Fruit fly (Drosophila melanogaster) whole organism, embryonic: ENCODE measurements around the gene Elo68alpha.

Source experiments
- Awh ChIP-seq: fragments of 200-800 bp; sonication (Bioruptor generic); IDR thresholded peaks from 2 replicates; pipeline ENCODE4, ENCODE4 v1.3.6; 2022; ENCODE audit warnings: missing biosample characterization, missing genetic modification characterization
- Bgb ChIP-seq: fragments of 200-800 bp; sonication (Bioruptor generic); IDR thresholded peaks from 2 replicates; pipeline ENCODE4 v1.3.6; 2022; ENCODE audit warnings: missing biosample characterization, missing genetic modification characterization; ENCODE audit not compliant: partially characterized antibody
- CG1024 ChIP-seq: fragments of 200-800 bp; sonication (Bioruptor generic); IDR thresholded peaks from 2 replicates; pipeline ENCODE4 v1.3.6; 2022; ENCODE audit warnings: missing biosample characterization, missing genetic modification characterization
- CG10267 ChIP-seq: fragments of 200-800 bp; sonication (Bioruptor generic); optimal IDR thresholded peaks from 2 replicates; lab custom pipeline; 2018; ENCODE audit warnings: missing biosample characterization, mild to moderate bottlenecking, missing genetic modification characterization, moderate library complexity
- CG11560 ChIP-seq: fragments of 200-800 bp; sonication (Bioruptor generic); IDR thresholded peaks from 3 replicates; pipeline ENCODE4 v1.3.6; 2022; ENCODE audit warnings: missing biosample characterization, missing genetic modification characterization
- CG11723 ChIP-seq: fragments of 200-800 bp; sonication (Bioruptor generic); optimal IDR thresholded peaks from 2 replicates; lab custom pipeline; 2017; ENCODE audit warnings: missing biosample characterization, mild to moderate bottlenecking, missing genetic modification characterization
- CG12391 ChIP-seq: fragments of 200-800 bp; sonication (Bioruptor generic); optimal IDR thresholded peaks from 3 replicates; lab custom pipeline; 2018; ENCODE audit warnings: missing biosample characterization, mild to moderate bottlenecking, missing genetic modification characterization, moderate library complexity
- CG12659 ChIP-seq: fragments of 200-800 bp; sonication (Bioruptor generic); optimal IDR thresholded peaks from 3 replicates; lab custom pipeline; 2017; ENCODE audit warnings: mild to moderate bottlenecking, missing biosample characterization, missing genetic modification reagents, missing genetic modification characterization
- CG12744 ChIP-seq: fragments of 200-800 bp; sonication (Bioruptor generic); optimal IDR thresholded peaks from 2 replicates; lab custom pipeline; 2016; ENCODE audit warnings: missing biosample characterization, missing genetic modification characterization
- CG12769 ChIP-seq: fragments of 200-800 bp; sonication (Bioruptor generic); optimal IDR thresholded peaks from 2 replicates; lab custom pipeline; 2019; ENCODE audit warnings: missing biosample characterization, mild to moderate bottlenecking, missing genetic modification characterization, moderate library complexity
- CG12942 ChIP-seq: fragments of 200-800 bp; sonication (Bioruptor generic); optimal IDR thresholded peaks from 3 replicates; lab custom pipeline; 2016; ENCODE audit warnings: missing biosample characterization, missing genetic modification characterization
- CG14441 ChIP-seq: fragments of 200-800 bp; sonication (Bioruptor generic); IDR thresholded peaks from 2 replicates; pipeline ENCODE4 v1.3.6; 2022; ENCODE audit warnings: missing biosample characterization, missing genetic modification characterization
- CG17328 ChIP-seq: fragments of 200-800 bp; sonication (Bioruptor generic); IDR thresholded peaks from 2 replicates; pipeline ENCODE4 v1.3.6; 2022; ENCODE audit warnings: missing biosample characterization, missing genetic modification characterization
- CG18011 ChIP-seq: fragments of 200-800 bp; sonication (Bioruptor generic); optimal IDR thresholded peaks from 2 replicates; lab custom pipeline; 2017; ENCODE audit warnings: missing biosample characterization, missing genetic modification characterization, mild to moderate bottlenecking, moderate library complexity, missing genotype
- CG1832 ChIP-seq: fragments of 200-800 bp; sonication (Bioruptor generic); optimal IDR thresholded peaks from 2 replicates; lab custom pipeline; 2017; ENCODE audit warnings: missing biosample characterization, mild to moderate bottlenecking, missing genetic modification characterization, inconsistent platforms
- CG3995 ChIP-seq: fragments of 200-800 bp; sonication (Bioruptor generic); optimal IDR thresholded peaks from 3 replicates; lab custom pipeline; 2016; ENCODE audit warnings: missing biosample characterization, missing genetic modification characterization
- CG4360 ChIP-seq: fragments of 200-800 bp; sonication (Bioruptor generic); IDR thresholded peaks from 2 replicates; pipeline ENCODE4 v1.3.6; 2022; ENCODE audit warnings: missing biosample characterization, missing genetic modification characterization
- CG7271 ChIP-seq: fragments of 200-800 bp; sonication (Bioruptor generic); optimal IDR thresholded peaks from 2 replicates; lab custom pipeline; 2018; ENCODE audit warnings: missing biosample characterization, mild to moderate bottlenecking, missing genetic modification characterization, moderate library complexity
- CG7839 ChIP-seq: fragments of 200-800 bp; sonication (Bioruptor generic); optimal IDR thresholded peaks from 3 replicates; lab custom pipeline; 2018; ENCODE audit warnings: missing biosample characterization, mild to moderate bottlenecking, missing genetic modification characterization, moderate library complexity
- Doc3 ChIP-seq: fragments of 200-800 bp; sonication (Bioruptor generic); IDR thresholded peaks from 3 replicates; pipeline ENCODE4 v1.3.6; 2022; ENCODE audit warnings: missing biosample characterization, missing genetic modification characterization; ENCODE audit not compliant: partially characterized antibody
- Dref ChIP-seq: fragments of 200-800 bp; sonication (Bioruptor generic); IDR thresholded peaks from 2 replicates; pipeline ENCODE4 v1.3.6; 2022; ENCODE audit warnings: missing biosample characterization, missing genetic modification characterization
- ERR ChIP-seq: fragments of 200-800 bp; sonication (Bioruptor generic); optimal IDR thresholded peaks from 2 replicates; lab custom pipeline; 2016; ENCODE audit warnings: missing biosample characterization, missing genetic modification characterization
- Fer2 ChIP-seq: fragments of 200-800 bp; sonication (Bioruptor generic); optimal IDR thresholded peaks from 2 replicates; lab custom pipeline; 2018; ENCODE audit warnings: missing biosample characterization, mild to moderate bottlenecking, missing genetic modification characterization, moderate library complexity
- H2.0 ChIP-seq: fragments of 200-800 bp; sonication (Bioruptor generic); IDR thresholded peaks from 2 replicates; pipeline ENCODE4 v1.3.6; 2022; ENCODE audit warnings: missing biosample characterization, missing genetic modification characterization
- HHEX ChIP-seq: fragments of 200-800 bp; sonication (Bioruptor generic); optimal IDR thresholded peaks from 3 replicates; lab custom pipeline; 2017; ENCODE audit warnings: missing biosample characterization, mild to moderate bottlenecking, missing genetic modification characterization, missing genetic modification reagents
- HLH3B ChIP-seq: fragments of 200-800 bp; sonication (Bioruptor generic); IDR thresholded peaks from 2 replicates; pipeline ENCODE4 v1.3.6; 2022; ENCODE audit warnings: missing biosample characterization, missing genetic modification characterization
- Nf-YA ChIP-seq: fragments of 200-800 bp; sonication (Bioruptor generic); IDR thresholded peaks from 2 replicates; pipeline ENCODE4 v1.3.6; 2022; ENCODE audit warnings: missing biosample characterization, missing genetic modification characterization
- Ptx1 ChIP-seq: fragments of 200-800 bp; sonication (Bioruptor generic); IDR thresholded peaks from 2 replicates; pipeline ENCODE4 v1.3.6; 2022; ENCODE audit warnings: missing biosample characterization, missing genetic modification characterization
- Ravus ChIP-seq: fragments of 200-800 bp; sonication (Bioruptor generic); IDR thresholded peaks from 2 replicates; pipeline ENCODE4 v1.3.6; 2022; ENCODE audit warnings: missing biosample characterization, missing genetic modification characterization
- Scr ChIP-seq: fragments of 200-800 bp; sonication (Bioruptor generic); IDR thresholded peaks from 2 replicates; pipeline ENCODE4 v1.3.6; 2022; ENCODE audit warnings: missing biosample characterization, missing genetic modification characterization; ENCODE audit not compliant: partially characterized antibody
- Sox102F ChIP-seq: fragments of 200-800 bp; sonication (Bioruptor generic); optimal IDR thresholded peaks from 2 replicates; lab custom pipeline; 2018; ENCODE audit warnings: missing biosample characterization, mild to moderate bottlenecking, missing genetic modification characterization, moderate library complexity
- YL-1 ChIP-seq: fragments of 200-800 bp; sonication (Bioruptor generic); optimal IDR thresholded peaks from 3 replicates; lab custom pipeline; 2017; ENCODE audit warnings: missing biosample characterization, mild to moderate bottlenecking, missing genetic modification characterization
- aop ChIP-seq: fragments of 200-800 bp; sonication (Bioruptor generic); IDR thresholded peaks from 2 replicates; pipeline ENCODE4 v1.3.6; 2022; ENCODE audit warnings: missing biosample characterization, missing genetic modification characterization
- ap ChIP-seq: fragments of 200-800 bp; sonication (Bioruptor generic); IDR thresholded peaks from 2 replicates; pipeline ENCODE4 v1.3.6; 2022; ENCODE audit warnings: missing biosample characterization, missing genetic modification characterization
- bowl ChIP-seq: fragments of 200-800 bp; sonication (Bioruptor generic); IDR thresholded peaks from 2 replicates; pipeline ENCODE4 v1.3.6; 2022; ENCODE audit warnings: missing biosample characterization, missing genetic modification characterization
- gem ChIP-seq: fragments of 200-800 bp; sonication (Bioruptor generic); optimal IDR thresholded peaks from 2 replicates; lab custom pipeline; 2019; ENCODE audit warnings: missing biosample characterization, mild to moderate bottlenecking, missing genetic modification characterization, moderate library complexity
- gt ChIP-seq: fragments of 200-800 bp; sonication (Bioruptor generic); IDR thresholded peaks from 2 replicates; pipeline ENCODE4 v1.3.6; 2022; ENCODE audit warnings: missing biosample characterization, missing genetic modification characterization
- hbn ChIP-seq: fragments of 200-800 bp; sonication (Bioruptor generic); IDR thresholded peaks from 2 replicates; pipeline ENCODE4 v1.3.6; 2022; ENCODE audit warnings: missing biosample characterization, missing genetic modification characterization; ENCODE audit not compliant: partially characterized antibody
- jumu ChIP-seq: fragments of 200-800 bp; sonication (Bioruptor generic); optimal IDR thresholded peaks from 3 replicates; lab custom pipeline; 2016; ENCODE audit warnings: missing biosample characterization, missing genetic modification characterization
- kay ChIP-seq: fragments of 200-800 bp; sonication (Bioruptor generic); optimal IDR thresholded peaks from 2 replicates; lab custom pipeline; 2016; ENCODE audit warnings: missing biosample characterization, missing genetic modification characterization
- luna ChIP-seq: fragments of 200-800 bp; sonication (Bioruptor generic); optimal IDR thresholded peaks from 2 replicates; lab custom pipeline; 2016; ENCODE audit warnings: missing biosample characterization, missing genetic modification characterization
- nmo ChIP-seq: fragments of 200-800 bp; sonication (Bioruptor generic); optimal IDR thresholded peaks from 2 replicates; lab custom pipeline; 2018; ENCODE audit warnings: missing biosample characterization, mild to moderate bottlenecking, missing genetic modification characterization, moderate library complexity
- oc ChIP-seq: fragments of 200-800 bp; sonication (Bioruptor generic); optimal IDR thresholded peaks from 2 replicates; lab custom pipeline; 2018; ENCODE audit warnings: missing biosample characterization, mild to moderate bottlenecking, missing genetic modification characterization, moderate library complexity
- p53 ChIP-seq: fragments of 200-800 bp; sonication (Bioruptor generic); optimal IDR thresholded peaks from 2 replicates; lab custom pipeline; 2016; ENCODE audit warnings: missing biosample characterization, missing genetic modification characterization
- repo ChIP-seq: fragments of 200-800 bp; sonication (Bioruptor generic); optimal IDR thresholded peaks from 2 replicates; lab custom pipeline; 2016; ENCODE audit warnings: missing biosample characterization, missing genetic modification characterization
- shn ChIP-seq: fragments of 200-800 bp; sonication (Bioruptor generic); optimal IDR thresholded peaks from 3 replicates; lab custom pipeline; 2016; ENCODE audit warnings: missing biosample characterization, missing genetic modification characterization
- stwl ChIP-seq: fragments of 200-800 bp; sonication (Bioruptor generic); optimal IDR thresholded peaks from 3 replicates; lab custom pipeline; 2018; ENCODE audit warnings: missing biosample characterization, mild to moderate bottlenecking, missing genetic modification characterization, moderate library complexity
- z ChIP-seq: fragments of 200-800 bp; sonication (Bioruptor generic); IDR thresholded peaks from 3 replicates; pipeline ENCODE4 v1.3.6; 2022; ENCODE audit warnings: missing biosample characterization, missing genetic modification characterization
- zen2 ChIP-seq: fragments of 200-800 bp; sonication (Bioruptor generic); IDR thresholded peaks from 3 replicates; pipeline ENCODE4 v1.3.6; 2022; ENCODE audit warnings: missing biosample characterization, missing genetic modification characterization; ENCODE audit not compliant: partially characterized antibody

Gene Elo68alpha

DNA sequence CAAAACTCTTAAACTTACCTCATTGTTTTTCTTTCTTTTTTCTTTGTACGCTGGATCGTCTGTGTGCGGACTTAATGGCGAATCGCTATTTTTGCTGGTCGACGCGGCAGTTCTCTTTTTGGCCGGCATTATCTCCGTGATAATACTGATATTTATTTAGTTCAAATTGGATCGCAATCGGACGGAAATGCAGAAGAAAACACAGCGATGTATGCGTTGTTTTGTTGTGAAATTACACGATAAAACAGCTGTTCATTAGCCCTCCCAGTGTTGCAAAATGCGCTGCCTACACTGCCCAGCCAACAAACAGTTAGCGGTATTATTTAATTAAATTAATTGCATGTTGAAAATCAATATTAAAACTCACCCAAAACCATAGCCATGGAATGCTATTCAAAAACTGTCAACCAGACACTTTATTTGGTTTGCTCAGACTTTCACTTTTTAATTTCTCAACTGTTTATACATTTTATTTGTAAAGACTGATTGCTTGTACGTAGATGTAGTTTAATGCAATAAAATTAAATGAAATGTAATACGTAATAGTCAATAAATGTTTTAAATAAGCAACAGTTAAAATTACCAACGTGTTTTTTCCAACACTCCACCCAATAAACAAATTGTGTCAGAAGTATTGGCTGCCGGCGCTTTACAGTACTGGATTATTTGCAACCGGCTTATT lies 4.7 kb downstream of the Elo68alpha start, which contains the start of the genes Irbp18 and APP-BP1 (continued):
- peak; percentile 64 for TF ChIP-seq CG3995 (GFP tag; lab: Kevin White, UChicago)
- peak; percentile 94 for TF ChIP-seq CG7839 (tag; lab: Kevin White, UChicago)
- TF ChIP-seq CG12769 (tag; lab: Kevin White, UChicago): peak; percentile 92
- peak; percentile 73; the same call in 1 of the 2 replicates for TF ChIP-seq Awh (GFP tag; lab: Robert Waterston, UW)
- TF ChIP-seq H2.0 (GFP tag; lab: Robert Waterston, UW): peak; percentile 76
- peak; percentile 80 for TF ChIP-seq Fer2 (tag; lab: Kevin White, UChicago)
- TF ChIP-seq CG18011 (GFP tag; lab: Kevin White, UChicago): peak; percentile 88
- peak; percentile 93 for TF ChIP-seq HHEX
- TF ChIP-seq Nf-YA: peak; percentile 61
- TF ChIP-seq ap (GFP tag; lab: Robert Waterston, UW): peak; percentile 67
- TF ChIP-seq kay: peak; percentile 93
- peak; percentile 76 for TF ChIP-seq Ravus (GFP tag; lab: Robert Waterston, UW)
- TF ChIP-seq z (GFP tag; lab: Robert Waterston, UW): 0 out of 3 replicates have a peak, but pooled peaks have one; percentile 27
- TF ChIP-seq Bgb (GFP tag; lab: Robert Waterston, UW): 0 out of 2 replicates have a peak, but pooled peaks have one; percentile 11
- peak; percentile 96 for TF ChIP-seq gem (tag; lab: Kevin White, UChicago)
- TF ChIP-seq Sox102F (GFP tag; lab: Kevin White, UChicago): peak; percentile 93
- TF ChIP-seq jumu (GFP tag; lab: Kevin White, UChicago): peak; percentile 92
- TF ChIP-seq CG4360 (GFP tag; lab: Robert Waterston, UW): 0 out of 2 replicates have a peak, but pooled peaks have one; percentile 30
- peak; percentile 59; the same call in 1 of the 3 replicates for TF ChIP-seq CG11560 (tag; lab: Robert Waterston, UW)
- TF ChIP-seq CG17328 (GFP tag; lab: Robert Waterston, UW): peak; percentile 81
- peak; percentile 87 for TF ChIP-seq p53 (GFP tag; lab: Kevin White, UChicago)
- peak; percentile 97 for TF ChIP-seq CG12659
- no peak for TF ChIP-seq bowl (GFP tag; lab: Robert Waterston, UW)
- TF ChIP-seq gt: peak; percentile 45; the same call in 1 of the 2 replicates
- peak; percentile 55 for TF ChIP-seq CG7271 (tag; lab: Kevin White, UChicago)
- peak; percentile 75 for TF ChIP-seq HLH3B (GFP tag; lab: Robert Waterston, UW)
- peak; percentile 90 for TF ChIP-seq Ptx1
- TF ChIP-seq CG12391 (tag; lab: Kevin White, UChicago): peak; percentile 96
- TF ChIP-seq CG10267 (tag; lab: Kevin White, UChicago): peak; percentile 98
- peak; percentile 63 for TF ChIP-seq CG1024
- peak; percentile 53; the same call in 1 of the 2 replicates for TF ChIP-seq aop (GFP tag; lab: Robert Waterston, UW)
- peak; percentile 90 for TF ChIP-seq shn (GFP tag; lab: Kevin White, UChicago)
- TF ChIP-seq CG12942 (GFP tag; lab: Kevin White, UChicago): peak; percentile 90
- no peak for TF ChIP-seq Doc3 (GFP tag; lab: Robert Waterston, UW)
- TF ChIP-seq oc: peak; percentile 76
- TF ChIP-seq CG14441 (GFP tag; lab: Robert Waterston, UW): peak; percentile 87
- TF ChIP-seq zen2 (GFP tag; lab: Robert Waterston, UW): no peak
- TF ChIP-seq nmo (GFP tag; lab: Kevin White, UChicago): peak; percentile 96
- TF ChIP-seq Dref (GFP tag; lab: Robert Waterston, UW): no peak
- 0 out of 2 replicates have a peak, but pooled peaks have one; percentile 25 for TF ChIP-seq hbn
- TF ChIP-seq luna (GFP tag; lab: Kevin White, UChicago): peak; percentile 91
- TF ChIP-seq YL-1 (GFP tag; lab: Kevin White, UChicago): peak; percentile 88
- no peak for TF ChIP-seq Scr (GFP tag; lab: Robert Waterston, UW)
- TF ChIP-seq ERR (GFP tag; lab: Kevin White, UChicago): peak; percentile 88
- TF ChIP-seq stwl: peak; percentile 68
- no peak for TF ChIP-seq CG1832 (GFP tag; lab: Kevin White, UChicago)
- TF ChIP-seq CG12744 (GFP tag; lab: Kevin White, UChicago): peak; percentile 94
- TF ChIP-seq CG11723 (GFP tag; lab: Kevin White, UChicago): peak; percentile 88
- peak; percentile 86 for TF ChIP-seq repo (GFP tag; lab: Kevin White, UChicago)
